Worm (Caenorhabditis elegans) whole organism, L4 larva: ENCODE results near the gene sax-2.

ENCODE experiments used
- F44E2.7 ChIP-seq: fragments of 200-800 bp; sonication (Bioruptor generic); IDR thresholded peaks from 2 replicates; pipeline ENCODE4 v2.1.2; 2022; ENCODE audit warnings: missing genetic modification characterization, missing compliant biosample characterization
- R02D3.7 ChIP-seq: fragments of 150-350 bp; sonication (generic microtip); optimal IDR thresholded peaks from 3 replicates; lab custom pipeline; 2014; ENCODE audit warnings: missing biosample characterization, missing genetic modification characterization
- T26A8.4 ChIP-seq: fragments of 200-800 bp; sonication (Bioruptor generic); IDR thresholded peaks from 2 replicates; pipeline ENCODE4 v1.3.6; 2022; ENCODE audit warnings: missing genetic modification characterization, missing compliant biosample characterization
- aha-1 ChIP-seq: fragments of 150-350 bp; peaks from one replicate; lab custom pipeline; 2014; ENCODE audit warnings: missing biosample characterization, missing genetic modification characterization
- ceh-32 ChIP-seq: sonication (generic microtip); optimal IDR thresholded peaks from 2 replicates; lab custom pipeline; 2016; ENCODE audit warnings: mild to moderate bottlenecking, missing genetic modification characterization, missing compliant biosample characterization; ENCODE audit not compliant: poor library complexity
- ces-1 ChIP-seq: fragments of 150-350 bp; sonication (generic microtip); optimal IDR thresholded peaks from 4 replicates; lab custom pipeline; 2014; ENCODE audit warnings: missing biosample characterization, missing genetic modification reagents, missing genetic modification characterization
- ctbp-1 ChIP-seq: fragments of 200-800 bp; sonication (Bioruptor generic); IDR thresholded peaks from 2 replicates; pipeline ENCODE4 v1.3.6; 2022; ENCODE audit warnings: missing genetic modification reagents, missing genetic modification characterization, missing compliant biosample characterization
- dmd-9 ChIP-seq: fragments of 200-800 bp; sonication (Bioruptor generic); IDR thresholded peaks from 2 replicates; pipeline ENCODE4 v1.3.6; 2022; ENCODE audit warnings: missing genetic modification reagents, missing genetic modification characterization, missing compliant biosample characterization
- dpl-1 ChIP-seq: fragments of 150-350 bp; optimal IDR thresholded peaks from 2 replicates; lab custom pipeline; 2014; ENCODE audit warnings: missing biosample characterization, missing genetic modification reagents, missing genetic modification characterization
- hif-1 ChIP-seq, 2 experiments: sonication (generic microtip); optimal IDR thresholded peaks; 2 replicates each; lab custom pipeline; 2016 to 2017; ENCODE audit warnings: missing compliant biosample characterization in 2 of 2, missing genetic modification characterization in 2 of 2, missing genetic modification reagents in 2 of 2, missing genotype in 2 of 2, mild to moderate bottlenecking in 1 of 2
- lsy-2 ChIP-seq, 2 experiments: fragments of 150-350 bp in 1 of 2; sonication (generic microtip) in 1 of 2; optimal IDR thresholded peaks; 2 replicates each; lab custom pipeline; 2014 to 2017; ENCODE audit warnings: missing biosample characterization in 2 of 2, missing genetic modification characterization in 2 of 2
- mdt-29 ChIP-seq: fragments of 200-800 bp; sonication (Bioruptor generic); IDR thresholded peaks from 2 replicates; pipeline ENCODE4 v1.3.6; 2022; ENCODE audit warnings: missing genetic modification reagents, missing genetic modification characterization, missing compliant biosample characterization
- mes-2 ChIP-seq: sonication (generic microtip); optimal IDR thresholded peaks from 2 replicates; lab custom pipeline; 2016; ENCODE audit warnings: missing genotype, mild to moderate bottlenecking, missing genetic modification characterization, missing compliant biosample characterization; ENCODE audit not compliant: poor library complexity, severe bottlenecking
- nhr-10 ChIP-seq: fragments of 150-350 bp; optimal IDR thresholded peaks from 2 replicates; lab custom pipeline; 2014; ENCODE audit warnings: missing biosample characterization, missing genetic modification characterization
- nhr-11 ChIP-seq: fragments of 150-350 bp; optimal IDR thresholded peaks from 2 replicates; lab custom pipeline; 2014; ENCODE audit warnings: missing biosample characterization, missing genetic modification characterization
- nhr-25 ChIP-seq: sonication (generic microtip); optimal IDR thresholded peaks from 2 replicates; lab custom pipeline; 2017; ENCODE audit warnings: missing genetic modification characterization, mild to moderate bottlenecking, missing compliant biosample characterization, antibody characterized with exemption, moderate library complexity, borderline replicate concordance; ENCODE audit not compliant: insufficient read depth
- nhr-6 ChIP-seq: fragments of 150-350 bp; optimal IDR thresholded peaks from 2 replicates; lab custom pipeline; 2014; ENCODE audit warnings: missing biosample characterization, missing genetic modification characterization
- saeg-2 ChIP-seq: fragments of 200-800 bp; sonication (Bioruptor generic); IDR thresholded peaks from 2 replicates; pipeline ENCODE4 v1.3.6; 2022; ENCODE audit warnings: missing genetic modification reagents, missing genetic modification characterization, missing compliant biosample characterization
- skn-1 ChIP-seq: fragments of 150-350 bp; optimal IDR thresholded peaks from 2 replicates; lab custom pipeline; 2014; ENCODE audit warnings: missing biosample characterization, missing genetic modification characterization
- spr-1 ChIP-seq: sonication (generic microtip); optimal IDR thresholded peaks from 2 replicates; lab custom pipeline; 2016; ENCODE audit warnings: mild to moderate bottlenecking, missing genetic modification characterization, missing compliant biosample characterization
- tag-97 ChIP-seq: fragments of 200-800 bp; sonication (Bioruptor generic); IDR thresholded peaks from 2 replicates; pipeline ENCODE4 v1.3.6; 2022; ENCODE audit warnings: missing genetic modification characterization, missing compliant biosample characterization
- unc-62 ChIP-seq, 3 experiments: fragments of 150-350 bp in 1 of 3; sonication (generic microtip); optimal IDR thresholded peaks in 2 of 3; peaks in 1 of 3; 1 replicate in 1 of 3; 2 replicates in 2 of 3; lab custom pipeline; 2014 to 2017; ENCODE audit warnings: missing biosample characterization in 3 of 3, missing genetic modification characterization in 3 of 3, missing genetic modification reagents in 3 of 3, missing genotype in 1 of 3
- zfp-3 ChIP-seq: fragments of 200-800 bp; sonication (Bioruptor generic); conservative IDR thresholded peaks from 2 replicates; pipeline ENCODE4 v1.3.6; 2022; ENCODE audit warnings: missing genetic modification reagents, missing genetic modification characterization, missing compliant biosample characterization
- ztf-7 ChIP-seq: fragments of 150-350 bp; optimal IDR thresholded peaks from 2 replicates; lab custom pipeline; 2014; ENCODE audit warnings: missing biosample characterization, missing genetic modification characterization

The sax-2 gene

ce11 chrIII:5172470-5172869, 63.0 kb downstream of the sax-2 start, which contains the start of gene K10D2.5 (continued):
- peak; percentile 43 for TF ChIP-seq spr-1 (tag; lab: Kevin White, UChicago)
- peak; percentile 88 for TF ChIP-seq dpl-1 (GFP tag; lab: Kevin White, UChicago)
- TF ChIP-seq mes-2: peak; percentile 100
- peak; percentile 86; the same call in 1 of the 2 replicates for TF ChIP-seq tag-97 (GFP tag; lab: Robert Waterston, UW)
- TF ChIP-seq ceh-32 (tag; lab: Kevin White, UChicago): no peak
- peak; percentile 80 for TF ChIP-seq T26A8.4 (GFP tag; lab: Robert Waterston, UW)
- 0 out of 2 replicates have a peak, but pooled peaks have one; percentile 60 for TF ChIP-seq saeg-2 (GFP tag; lab: Robert Waterston, UW)
- peak; percentile 88 for TF ChIP-seq nhr-6 (tag; lab: Kevin White, UChicago)
- TF ChIP-seq hif-1 (tag; optimal IDR thresholded peaks at IDR 0.05; lab: Kevin White, UChicago): peak in 1 of 2 experiments; percentile 96

DNA sequence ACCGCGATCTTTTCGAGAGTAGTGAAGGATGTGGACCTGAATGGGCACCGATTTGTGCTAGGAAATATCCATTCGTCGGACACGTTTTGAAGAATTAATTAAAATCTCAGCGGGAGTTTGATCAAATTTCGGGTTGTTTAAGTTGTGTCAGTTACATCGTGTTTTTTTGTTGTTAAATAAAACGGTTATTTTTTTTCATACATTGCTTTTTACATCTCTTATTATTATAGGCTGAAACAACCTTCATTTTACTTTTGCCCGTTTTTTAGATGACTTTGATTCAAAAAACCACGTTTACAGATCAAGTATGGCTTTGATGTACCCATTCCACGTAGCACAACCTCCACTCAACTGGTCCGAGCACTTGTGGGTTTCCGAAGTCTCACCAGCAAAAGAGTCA, 63.6 kb downstream of the sax-2 start, which contains the start of gene emb-1:
Gene emb-1 (plus strand): TSS at position 301 of the 400 bp plus-strand sequence.
- TF ChIP-seq lsy-2 (tag; optimal IDR thresholded peaks at IDR 0.05; lab: Kevin White, UChicago) (no peak), ztf-7 (tag; lab: Kevin White, UChicago) (no peak), mdt-29 (no peak), F44E2.7 (GFP tag; lab: Robert Waterston, UW) (no peak), ces-1 (GFP tag; lab: Kevin White, UChicago) (no peak), unc-62 (GFP tag; optimal IDR thresholded peaks at IDR 0.05 in 1 of 2; lab: Kevin White, UChicago) (no peak), unc-62 (tag; optimal IDR thresholded peaks at IDR 0.05; lab: Kevin White, UChicago) (no peak), nhr-25 (tag; lab: Kevin White, UChicago) (no peak), zfp-3 (GFP tag; lab: Robert Waterston, UW) (no peak), tag-97 (GFP tag; lab: Robert Waterston, UW) (no peak), hif-1 (tag; optimal IDR thresholded peaks at IDR 0.05; lab: Kevin White, UChicago) (no peak), nhr-10 (tag; lab: Kevin White, UChicago) (no peak), dmd-9 (GFP tag; lab: Robert Waterston, UW) (no peak)

DNA sequence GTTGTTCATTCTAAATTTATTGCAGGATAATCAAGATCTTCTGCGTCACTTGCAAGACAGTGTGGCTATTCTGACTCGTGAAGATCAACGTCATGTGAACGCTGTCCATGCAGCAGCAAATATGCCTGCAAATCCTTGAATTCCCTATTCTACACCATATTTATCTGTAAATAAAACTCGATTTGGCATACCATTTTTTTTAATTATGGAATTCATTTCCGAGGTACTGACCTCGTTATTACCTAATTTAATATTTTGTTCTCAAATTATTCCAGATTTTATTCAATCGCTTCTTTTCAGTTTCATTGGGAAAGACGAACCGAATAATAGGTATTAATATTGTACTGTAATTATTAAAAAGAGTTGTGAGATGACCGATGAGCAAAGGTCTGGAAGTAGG, 64.1 kb downstream of the sax-2 start, which contains the start of gene cid-1:
Gene cid-1 (plus strand): TSS at position 301 of the 400 bp plus-strand sequence.
- TF ChIP-seq aha-1 (peak; percentile 48), nhr-11 (no peak), ctbp-1 (GFP tag; lab: Robert Waterston, UW) (no peak)

DNA sequence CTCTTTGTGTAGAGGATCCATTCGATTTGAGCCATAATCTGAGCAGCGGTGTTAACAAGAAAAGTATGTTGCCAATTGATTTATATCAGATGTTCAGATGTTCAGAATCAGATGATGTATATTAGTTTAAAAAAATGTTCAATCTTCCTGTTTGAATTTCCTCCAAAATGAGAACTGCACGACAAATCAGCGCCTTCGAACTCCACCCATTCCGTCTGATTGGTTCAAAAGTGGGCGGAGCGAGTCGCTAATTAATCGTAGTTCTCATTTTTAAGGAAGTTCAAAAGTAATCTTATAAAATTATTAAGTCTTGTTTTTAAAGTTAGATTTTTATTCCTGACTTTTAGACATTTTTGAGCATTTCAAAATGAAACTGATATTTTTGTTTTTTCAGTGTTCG, 69.7 kb downstream of the sax-2 start:
- no peak for TF ChIP-seq skn-1 (tag; lab: Kevin White, UChicago)
- no peak for TF ChIP-seq nhr-10 (tag; lab: Kevin White, UChicago)
- no peak for TF ChIP-seq R02D3.7 (tag; lab: Kevin White, UChicago)
- TF ChIP-seq unc-62 (GFP tag; optimal IDR thresholded peaks at IDR 0.05 in 1 of 2; lab: Kevin White, UChicago): peak in 1 of 2 experiments; percentile 73
- TF ChIP-seq unc-62 (tag; optimal IDR thresholded peaks at IDR 0.05; lab: Kevin White, UChicago): no peak
